Worm (Caenorhabditis elegans): ENCODE results near the gene fbxb-72.

fbxb-72 gene

DNA sequence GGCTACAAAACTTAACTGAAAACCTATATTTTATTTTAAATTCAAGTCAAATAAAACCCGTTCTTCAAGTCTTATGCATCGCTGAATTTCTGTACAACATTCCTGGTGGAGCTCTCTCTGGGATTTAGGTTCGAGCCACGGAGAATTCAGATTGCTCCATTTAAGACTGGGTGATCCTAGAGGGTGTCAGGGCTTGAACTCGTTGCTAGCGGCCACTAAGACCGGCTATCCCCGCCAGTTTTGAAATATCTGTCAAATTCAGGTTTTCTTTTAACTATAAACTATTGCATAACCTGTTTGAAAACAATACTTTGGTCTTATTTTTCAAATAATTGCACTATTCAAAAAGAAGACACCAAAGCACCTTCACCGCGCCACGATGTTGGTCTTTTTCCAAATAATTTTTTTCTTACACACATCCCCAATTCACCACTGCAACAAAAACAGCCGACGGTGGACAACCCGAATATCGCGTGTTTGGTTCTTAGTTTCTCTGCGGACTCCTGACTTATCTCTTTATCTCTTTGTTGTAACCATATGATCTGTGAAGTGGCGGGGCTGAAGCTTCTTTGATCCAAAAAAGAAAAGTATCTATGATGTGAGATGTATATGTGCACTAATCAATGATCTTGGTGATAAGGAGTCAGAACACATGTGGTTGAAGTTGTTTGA lies 5.2 kb upstream of the fbxb-72 start (continued):
- 0 out of 2 replicates have a peak, but pooled peaks have one; percentile 16 for TF ChIP-seq dmd-9 (GFP tag; IDR thresholded peaks at IDR 0.05)
- 0 out of 2 replicates have a peak, but pooled peaks have one; percentile 5 for TF ChIP-seq ctbp-1 (GFP tag; IDR thresholded peaks at IDR 0.05)
- no peak for TF ChIP-seq zag-1 (tag; optimal IDR thresholded peaks at IDR 0.05)
- TF ChIP-seq ceh-44 (GFP tag; IDR thresholded peaks at IDR 0.05): no peak
- no peak for TF ChIP-seq ZK337.2 (GFP tag; IDR thresholded peaks at IDR 0.05)
- TF ChIP-seq lin-38 (GFP tag; IDR thresholded peaks at IDR 0.05): peak; percentile 13; the same call in 1 of the 2 replicates
- TF ChIP-seq Y75B8A.6 (GFP tag; IDR thresholded peaks at IDR 0.05): 0 out of 2 replicates have a peak, but pooled peaks have one; percentile 10
- TF ChIP-seq pha-4 (GFP tag; IDR thresholded peaks at IDR 0.05): 0 out of 2 replicates have a peak, but pooled peaks have one; percentile 14
- TF ChIP-seq pha-4 (tag; optimal IDR thresholded peaks at IDR 0.05): no peak
- peak; percentile 13; the same call in 1 of the 2 replicates for TF ChIP-seq dmd-6 (GFP tag; IDR thresholded peaks at IDR 0.05)
- TF ChIP-seq nhr-48 (tag; optimal IDR thresholded peaks at IDR 0.05): peak; percentile 64
- TF ChIP-seq aha-1 (tag): peak; percentile 98

DNA sequence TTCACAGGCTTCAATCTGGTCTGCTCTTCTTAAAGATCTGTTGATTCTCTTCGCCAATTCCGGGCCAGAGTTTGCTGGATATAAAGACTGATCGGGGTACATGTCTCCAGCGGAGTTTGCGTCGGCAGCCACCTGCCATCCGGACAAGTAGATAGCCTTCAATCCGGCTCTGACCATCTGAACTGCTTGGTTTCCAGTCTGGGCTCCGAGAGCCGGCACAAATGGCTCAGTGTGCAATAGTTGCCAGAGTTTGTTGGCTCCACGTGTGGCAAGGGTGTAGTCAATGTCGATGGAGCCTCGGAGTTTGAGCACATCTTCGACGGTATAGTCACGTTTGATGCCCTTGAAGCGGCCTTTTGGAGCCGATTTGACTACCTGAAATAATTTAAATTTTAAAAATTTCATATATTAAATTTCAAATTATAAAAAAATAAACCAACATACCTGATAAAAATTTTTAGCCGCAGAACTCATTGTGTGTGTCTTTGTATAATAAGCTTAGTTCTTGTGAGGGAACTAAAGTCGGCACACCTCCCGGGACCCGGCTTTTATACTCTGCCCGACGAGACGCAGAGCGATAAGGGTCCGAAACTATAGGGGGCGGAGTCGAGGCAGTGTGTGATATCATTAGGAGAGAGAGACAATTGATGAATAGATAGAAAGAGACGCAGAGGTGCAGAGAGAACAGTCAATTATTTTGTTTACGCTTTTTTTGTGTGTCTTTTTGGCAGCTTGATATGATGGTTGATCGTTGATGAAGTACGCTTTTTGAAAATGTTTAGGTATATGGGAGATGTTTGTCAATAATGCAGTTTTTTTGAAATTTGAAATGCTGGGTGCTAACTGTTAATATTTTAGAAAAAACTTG lies 4.0 kb upstream of the fbxb-72 start, which contains the start of the genes icl-1 and srh-2:
Gene icl-1 (minus strand): TSS at position 521 of the 868 bp plus-strand sequence.
Gene srh-2 (plus strand): TSS at position 818 of the 868 bp plus-strand sequence.
- TF ChIP-seq dmd-9 (GFP tag; IDR thresholded peaks at IDR 0.05): no peak
- TF ChIP-seq nhr-28 (tag; optimal IDR thresholded peaks at IDR 0.05): peak; percentile 67
- TF ChIP-seq tra-1 (GFP tag; IDR thresholded peaks at IDR 0.05): no peak; the same call in 1 of the 2 replicates
- TF ChIP-seq F37D6.2 (tag; optimal IDR thresholded peaks at IDR 0.05): no peak
- TF ChIP-seq mep-1 (tag; optimal IDR thresholded peaks at IDR 0.05): peak; percentile 73
- TF ChIP-seq unc-130 (GFP tag; optimal IDR thresholded peaks at IDR 0.05): no peak
- TF ChIP-seq ama-1 (optimal IDR thresholded peaks at IDR 0.05): peak; percentile 95
- TF ChIP-seq nhr-10 (tag; optimal IDR thresholded peaks at IDR 0.05): peak; percentile 64
- TF ChIP-seq set-16 (GFP tag; IDR thresholded peaks at IDR 0.05): peak; percentile 76
- TF ChIP-seq mes-2 (tag; optimal IDR thresholded peaks at IDR 0.05; ENCODE audit: poor library complexity, severe bottlenecking): peak; percentile 55
- no peak for TF ChIP-seq lin-15B (tag; optimal IDR thresholded peaks at IDR 0.05)
- TF ChIP-seq F26F4.8 (GFP tag; conservative IDR thresholded peaks at IDR 0.05): no peak
- no peak for TF ChIP-seq nhr-237 (tag; optimal IDR thresholded peaks at IDR 0.05)
- TF ChIP-seq T26A8.4 (GFP tag; IDR thresholded peaks at IDR 0.05): peak; percentile 91
- no peak for TF ChIP-seq ZK337.2 (GFP tag; IDR thresholded peaks at IDR 0.05)
- 0 out of 2 replicates have a peak, but pooled peaks have one; percentile 23 for TF ChIP-seq lin-1 (GFP tag; IDR thresholded peaks at IDR 0.05)
- no peak for TF ChIP-seq zag-1 (tag; optimal IDR thresholded peaks at IDR 0.05)
- TF ChIP-seq madf-9 (GFP tag; conservative IDR thresholded peaks at IDR 0.05): no peak
- no peak for TF ChIP-seq tag-97 (GFP tag; IDR thresholded peaks at IDR 0.05)
- TF ChIP-seq ceh-44 (GFP tag; IDR thresholded peaks at IDR 0.05): no peak
- no peak for TF ChIP-seq mxl-3 (GFP tag; optimal IDR thresholded peaks at IDR 0.05)
- peak; percentile 40 for TF ChIP-seq nhr-48 (tag; optimal IDR thresholded peaks at IDR 0.05)
- TF ChIP-seq nhr-6 (tag; optimal IDR thresholded peaks at IDR 0.05): peak; percentile 60
- TF ChIP-seq sdz-12 (GFP tag; optimal IDR thresholded peaks at IDR 0.05): peak; percentile 84
- TF ChIP-seq nhr-25 (tag; optimal IDR thresholded peaks at IDR 0.05; ENCODE audit: borderline replicate concordance, insufficient read depth): no peak
- TF ChIP-seq Y75B8A.6 (GFP tag; IDR thresholded peaks at IDR 0.05): no peak; the same call in 1 of the 2 replicates
- TF ChIP-seq lim-7 (GFP tag; IDR thresholded peaks at IDR 0.05): no peak
- TF ChIP-seq F10B5.3 (tag; optimal IDR thresholded peaks at IDR 0.05): no peak
- TF ChIP-seq mdt-29 (GFP tag; IDR thresholded peaks at IDR 0.05): peak; percentile 48; the same call in 1 of the 2 replicates
- no peak for TF ChIP-seq rbr-2 (tag; optimal IDR thresholded peaks at IDR 0.05)
- peak; percentile 68; the same call in 1 of the 2 replicates for TF ChIP-seq daf-19 (GFP tag; conservative IDR thresholded peaks at IDR 0.05)
- peak; percentile 52 for TF ChIP-seq nhr-102 (tag; optimal IDR thresholded peaks at IDR 0.05)
- TF ChIP-seq ztf-7 (tag; optimal IDR thresholded peaks at IDR 0.05): no peak
- TF ChIP-seq duxl-1 (tag; optimal IDR thresholded peaks at IDR 0.05; ENCODE audit: poor library complexity): peak; percentile 65
- no peak for TF ChIP-seq attf-4 (tag; optimal IDR thresholded peaks at IDR 0.05)
- TF ChIP-seq ceh-32 (tag; optimal IDR thresholded peaks at IDR 0.05; ENCODE audit: poor library complexity): no peak
- no peak for TF ChIP-seq ztf-11 (tag; optimal IDR thresholded peaks at IDR 0.05)
- TF ChIP-seq dve-1 (tag; optimal IDR thresholded peaks at IDR 0.05; ENCODE audit: insufficient read depth): peak; percentile 85
- TF ChIP-seq dpl-1 (GFP tag; optimal IDR thresholded peaks at IDR 0.05): peak; percentile 1

All from whole organism, L4 larva.